Fruit fly (Drosophila melanogaster) whole organism, embryonic: ENCODE data around the gene Cpr30B.

Experiments
- Asciz ChIP-seq: fragments of 200-800 bp; sonication (Bioruptor generic); optimal IDR thresholded peaks from 2 replicates; lab custom pipeline; 2017; ENCODE audit warnings: missing biosample characterization, mild to moderate bottlenecking, missing genetic modification characterization, missing genetic modification reagents
- Atf-2 ChIP-seq: fragments of 200-800 bp; sonication (Bioruptor generic); optimal IDR thresholded peaks from 2 replicates; lab custom pipeline; 2016; ENCODE audit warnings: missing biosample characterization, missing genetic modification characterization
- Atf3 ChIP-seq: fragments of 200-800 bp; sonication (Bioruptor generic); optimal IDR thresholded peaks from 3 replicates; lab custom pipeline; 2016; ENCODE audit warnings: missing biosample characterization, missing genetic modification characterization
- gcm ChIP-seq: fragments of 200-800 bp; sonication (Bioruptor generic); optimal IDR thresholded peaks from 2 replicates; lab custom pipeline; 2019; ENCODE audit warnings: missing biosample characterization, mild to moderate bottlenecking, missing genetic modification characterization, moderate library complexity
- ro ChIP-seq: fragments of 200-800 bp; sonication (Bioruptor generic); IDR thresholded peaks from 2 replicates; pipeline ENCODE4 v1.3.6; 2022; ENCODE audit warnings: missing biosample characterization, missing genetic modification characterization

DNA sequence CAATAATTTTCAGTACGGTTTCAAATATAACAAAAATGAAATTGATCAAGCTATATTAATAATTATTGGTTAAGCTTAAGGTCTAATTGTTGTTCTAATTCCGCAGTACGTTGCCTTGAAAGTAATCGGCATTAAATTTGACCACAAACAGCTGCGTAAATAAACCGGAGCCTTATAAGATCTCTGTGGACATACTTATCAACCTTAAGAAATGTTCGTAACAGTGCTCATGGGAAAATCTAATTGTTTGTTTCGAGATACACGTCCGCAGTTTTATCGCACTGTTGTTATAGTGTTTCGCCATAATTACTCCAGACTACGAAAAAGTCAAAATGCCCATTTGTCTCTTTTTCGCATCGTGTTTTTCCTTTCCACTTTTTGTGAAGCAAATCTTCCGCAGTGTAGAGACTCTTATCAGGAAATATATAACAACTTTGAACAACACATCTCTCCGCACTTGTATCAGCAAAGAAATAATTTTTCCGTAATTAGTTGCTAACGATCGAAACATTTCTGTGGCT, 12.8 kb upstream of the Cpr30B start:
- TF ChIP-seq gcm (GFP tag; lab: Kevin White, UChicago) (no peak), Atf-2 (GFP tag; lab: Kevin White, UChicago) (no peak), ro (GFP tag; lab: Robert Waterston, UW) (no peak), Atf3 (GFP tag; lab: Kevin White, UChicago) (no peak), Asciz (GFP tag; lab: Kevin White, UChicago) (no peak)
